Worm (Caenorhabditis elegans) whole organism, L4 larva: ENCODE measurements around the gene ceh-20.
A peak's percentile ranks its signal among the peaks of the same experiment; 100 is the strongest.

Experiments
- D1046.2 ChIP-seq: fragments of 200-800 bp; sonication (Bioruptor generic); IDR thresholded peaks from 2 replicates; pipeline ENCODE4 v1.3.6; 2022; ENCODE audit warnings: missing genetic modification characterization, missing compliant biosample characterization
- aha-1 ChIP-seq: fragments of 150-350 bp; peaks from one replicate; lab custom pipeline; 2014; ENCODE audit warnings: missing biosample characterization, missing genetic modification characterization
- aly-2 ChIP-seq: sonication (generic microtip); optimal IDR thresholded peaks from 2 replicates; lab custom pipeline; 2018; ENCODE audit warnings: missing biosample characterization, missing genetic modification characterization
- ama-1 ChIP-seq: fragments of 150-350 bp; optimal IDR thresholded peaks from 2 replicates; lab custom pipeline; 2014; ENCODE audit warnings: inconsistent platforms, mixed read lengths
- ceh-44 ChIP-seq: fragments of 200-800 bp; sonication (Bioruptor generic); IDR thresholded peaks from 2 replicates; pipeline ENCODE4 v1.3.6; 2022; ENCODE audit warnings: missing genetic modification reagents, missing genetic modification characterization, missing compliant biosample characterization
- duxl-1 ChIP-seq: sonication (generic microtip); optimal IDR thresholded peaks from 2 replicates; lab custom pipeline; 2016; ENCODE audit warnings: mild to moderate bottlenecking, missing genetic modification characterization, moderate library complexity, missing compliant biosample characterization; ENCODE audit not compliant: poor library complexity
- lin-15B ChIP-seq: fragments of 150-350 bp; sonication (generic microtip); optimal IDR thresholded peaks from 3 replicates; lab custom pipeline; 2014; ENCODE audit warnings: missing biosample characterization, missing genetic modification characterization
- nhr-11 ChIP-seq: fragments of 150-350 bp; optimal IDR thresholded peaks from 2 replicates; lab custom pipeline; 2014; ENCODE audit warnings: missing biosample characterization, missing genetic modification characterization

DNA sequence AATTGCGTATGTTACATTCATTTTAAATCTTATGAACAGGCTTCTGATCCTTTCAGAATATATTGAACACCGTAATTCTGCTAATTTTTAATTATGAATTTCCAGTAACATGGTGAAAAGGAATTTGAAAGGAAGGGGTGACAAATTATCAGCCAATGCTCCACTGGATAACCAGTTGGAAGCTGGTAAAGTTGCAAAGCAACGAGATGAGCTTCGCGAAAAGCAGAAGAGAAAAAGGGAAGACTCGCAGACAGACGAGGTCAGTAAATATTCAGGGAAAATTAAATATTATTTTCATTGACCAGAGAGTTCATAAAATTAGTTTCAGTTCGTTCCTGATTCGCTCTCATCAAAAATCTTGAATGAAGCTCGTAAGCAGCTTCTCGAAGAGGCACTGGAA, 47.8 kb upstream of the ceh-20 start, which contains the start of gene byn-1:
- TF ChIP-seq lin-15B (tag; lab: Kevin White, UChicago) (no peak), aly-2 (tag; lab: Kevin White, UChicago) (no peak), ama-1 (lab: Kevin White, UChicago) (peak; percentile 47), duxl-1 (peak; percentile 8), D1046.2 (GFP tag; lab: Robert Waterston, UW) (no peak), ceh-44 (GFP tag; lab: Robert Waterston, UW) (no peak), nhr-11 (tag; lab: Kevin White, UChicago) (no peak), aha-1 (tag; lab: Kevin White, UChicago) (no peak)
